Worm (Caenorhabditis elegans): ENCODE data around the gene C53A3.4.

- no peak for TF ChIP-seq sox-4 (tag; optimal IDR thresholded peaks at IDR 0.05)
- no peak for TF ChIP-seq elt-2 (tag; optimal IDR thresholded peaks at IDR 0.05)
- no peak for TF ChIP-seq syd-9 (tag; optimal IDR thresholded peaks at IDR 0.05)
- TF ChIP-seq pha-2 (tag; optimal IDR thresholded peaks at IDR 0.05) = no peak
- no peak for TF ChIP-seq nhr-11 (tag; optimal IDR thresholded peaks at IDR 0.05)
- TF ChIP-seq hlh-30 (tag; optimal IDR thresholded peaks at IDR 0.05; ENCODE audit: insufficient read depth) = no peak
Observed at ce11 chrV:5771627-5772026, 12.9 kb upstream of the C53A3.4 start, which contains the start of gene F44E7.3.

Data from whole organism, late embryonic.